Fruit fly (Drosophila melanogaster) whole organism, embryonic: ENCODE data around the gene CG42488.

Experiments
- CG10274 ChIP-seq: fragments of 200-800 bp; sonication (Bioruptor generic); optimal IDR thresholded peaks from 3 replicates; lab custom pipeline; 2017; ENCODE audit warnings: missing biosample characterization, mild to moderate bottlenecking, missing genetic modification characterization
- CG11695 ChIP-seq: fragments of 200-800 bp; sonication (Bioruptor generic); IDR thresholded peaks from 3 replicates; pipeline ENCODE4 v1.3.6; 2022; ENCODE audit warnings: missing biosample characterization, missing genetic modification characterization
- CG12219 ChIP-seq: fragments of 200-800 bp; sonication (Bioruptor generic); optimal IDR thresholded peaks from 3 replicates; lab custom pipeline; 2018; ENCODE audit warnings: missing biosample characterization, mild to moderate bottlenecking, missing genetic modification characterization
- CG12391 ChIP-seq: fragments of 200-800 bp; sonication (Bioruptor generic); optimal IDR thresholded peaks from 3 replicates; lab custom pipeline; 2018; ENCODE audit warnings: missing biosample characterization, mild to moderate bottlenecking, missing genetic modification characterization, moderate library complexity
- CG13775 ChIP-seq: fragments of 200-800 bp; sonication (Bioruptor generic); optimal IDR thresholded peaks from 3 replicates; lab custom pipeline; 2017; ENCODE audit warnings: missing biosample characterization, mild to moderate bottlenecking, missing genetic modification characterization
- CG14050 ChIP-seq: fragments of 200-800 bp; sonication (Bioruptor generic); IDR thresholded peaks from 3 replicates; pipeline ENCODE4 v1.3.6; 2022; ENCODE audit warnings: missing biosample characterization, missing genetic modification characterization
- CG14710 ChIP-seq: fragments of 200-800 bp; sonication (Bioruptor generic); optimal IDR thresholded peaks from 3 replicates; lab custom pipeline; 2019; ENCODE audit warnings: missing biosample characterization, mild to moderate bottlenecking, missing genetic modification characterization, moderate library complexity
- CG16815 ChIP-seq: fragments of 200-800 bp; sonication (Bioruptor generic); optimal IDR thresholded peaks from 3 replicates; lab custom pipeline; 2017; ENCODE audit warnings: missing biosample characterization, mild to moderate bottlenecking, missing genetic modification characterization
- CG17359 ChIP-seq: fragments of 200-800 bp; sonication (Bioruptor generic); optimal IDR thresholded peaks from 3 replicates; lab custom pipeline; 2018; ENCODE audit warnings: missing biosample characterization, mild to moderate bottlenecking, missing genetic modification characterization, moderate library complexity
- CG42726 ChIP-seq: fragments of 200-800 bp; sonication (Bioruptor generic); IDR thresholded peaks from 2 replicates; pipeline ENCODE4 v1.3.6; 2022; ENCODE audit warnings: missing biosample characterization, missing genetic modification characterization; ENCODE audit not compliant: partially characterized antibody
- CG7372 ChIP-seq: fragments of 200-800 bp; sonication (Bioruptor generic); IDR thresholded peaks from 2 replicates; pipeline ENCODE4 v1.3.6; 2022; ENCODE audit warnings: missing biosample characterization, missing genetic modification characterization
- CG7928 ChIP-seq: fragments of 200-800 bp; sonication (Bioruptor generic); optimal IDR thresholded peaks from 2 replicates; lab custom pipeline; 2017; ENCODE audit warnings: missing biosample characterization, mild to moderate bottlenecking, missing genetic modification characterization
- CG8281 ChIP-seq: fragments of 200-800 bp; sonication (Bioruptor generic); optimal IDR thresholded peaks from 2 replicates; lab custom pipeline; 2018; ENCODE audit warnings: missing biosample characterization, mild to moderate bottlenecking, missing genetic modification characterization, moderate library complexity
- CG9609 ChIP-seq: fragments of 200-800 bp; sonication (Bioruptor generic); optimal IDR thresholded peaks from 3 replicates; lab custom pipeline; 2016; ENCODE audit warnings: missing biosample characterization, missing genetic modification characterization
- Chrac-16 ChIP-seq: fragments of 200-800 bp; sonication (Bioruptor generic); optimal IDR thresholded peaks from 3 replicates; lab custom pipeline; 2016; ENCODE audit warnings: missing biosample characterization, missing genetic modification characterization
- E2f1 ChIP-seq: fragments of 200-800 bp; sonication (Bioruptor generic); IDR thresholded peaks from 2 replicates; pipeline ENCODE4 v1.3.6; 2022; ENCODE audit warnings: missing biosample characterization, missing genetic modification characterization
- Eip74EF ChIP-seq, 2 experiments: fragments of 200-800 bp in 1 of 2; fragments of >200 bp in 1 of 2; sonication (Bioruptor generic) in 1 of 2; optimal IDR thresholded peaks; 2 replicates each; lab custom pipeline; 2017 to 2019; ENCODE audit warnings: missing biosample characterization in 2 of 2, missing genetic modification characterization in 2 of 2, mild to moderate bottlenecking in 1 of 2, moderate library complexity in 1 of 2
- Elba2 ChIP-seq: fragments of 200-800 bp; sonication (Bioruptor generic); optimal IDR thresholded peaks from 3 replicates; lab custom pipeline; 2016; ENCODE audit warnings: missing biosample characterization, missing genetic modification characterization
- Hey ChIP-seq: fragments of 200-800 bp; sonication (Bioruptor generic); optimal IDR thresholded peaks from 3 replicates; lab custom pipeline; 2018; ENCODE audit warnings: missing biosample characterization, mild to moderate bottlenecking, missing genetic modification characterization
- Hr39 ChIP-seq: fragments of >200 bp; optimal IDR thresholded peaks from 2 replicates; lab custom pipeline; 2017
- Lhr ChIP-seq: fragments of 200-800 bp; sonication (Bioruptor generic); optimal IDR thresholded peaks from 3 replicates; lab custom pipeline; 2017; ENCODE audit warnings: mild to moderate bottlenecking, missing biosample characterization, missing genetic modification reagents, missing genetic modification characterization
- Mad ChIP-seq: fragments of 200-800 bp; sonication (Bioruptor generic); optimal IDR thresholded peaks from 2 replicates; lab custom pipeline; 2016; ENCODE audit warnings: missing biosample characterization, missing genetic modification characterization
- Mes4 ChIP-seq: fragments of 200-800 bp; sonication (Bioruptor generic); optimal IDR thresholded peaks from 2 replicates; lab custom pipeline; 2016; ENCODE audit warnings: missing biosample characterization, missing genetic modification characterization
- NC2α ChIP-seq: fragments of 200-800 bp; sonication (Bioruptor generic); optimal IDR thresholded peaks from 2 replicates; lab custom pipeline; 2016; ENCODE audit warnings: missing biosample characterization, missing genetic modification characterization
- Nf-YC ChIP-seq: fragments of 200-800 bp; optimal IDR thresholded peaks from 3 replicates; lab custom pipeline; 2019; ENCODE audit warnings: missing biosample characterization, mild to moderate bottlenecking, missing genetic modification characterization, moderate library complexity
- Oaz ChIP-seq: fragments of 200-800 bp; sonication (Bioruptor generic); IDR thresholded peaks from 2 replicates; pipeline ENCODE4 v1.3.6; 2022; ENCODE audit warnings: missing biosample characterization, missing genetic modification characterization
- Spps ChIP-seq: fragments of 200-800 bp; sonication (Bioruptor generic); optimal IDR thresholded peaks from 2 replicates; lab custom pipeline; 2018; ENCODE audit warnings: missing biosample characterization, mild to moderate bottlenecking, missing genetic modification characterization
- Sry-β ChIP-seq: fragments of 200-800 bp; sonication (Bioruptor generic); optimal IDR thresholded peaks from 2 replicates; lab custom pipeline; 2018; ENCODE audit warnings: missing biosample characterization, mild to moderate bottlenecking, missing genetic modification characterization, moderate library complexity
- Ssrp ChIP-seq: fragments of 200-800 bp; sonication (Bioruptor generic); optimal IDR thresholded peaks from 2 replicates; lab custom pipeline; 2018; ENCODE audit warnings: missing biosample characterization, mild to moderate bottlenecking, missing genetic modification characterization, moderate library complexity
- ac ChIP-seq: fragments of 200-800 bp; sonication (Bioruptor generic); optimal IDR thresholded peaks from 3 replicates; lab custom pipeline; 2017; ENCODE audit warnings: missing biosample characterization, mild to moderate bottlenecking, missing genetic modification characterization
- cas ChIP-seq: fragments of 200-800 bp; sonication (Bioruptor generic); IDR thresholded peaks from 2 replicates; pipeline ENCODE4 v1.3.6; 2022; ENCODE audit warnings: missing biosample characterization, missing genetic modification characterization
- crc ChIP-seq: fragments of 200-800 bp; sonication (Bioruptor generic); optimal IDR thresholded peaks from 2 replicates; lab custom pipeline; 2016; ENCODE audit warnings: missing biosample characterization, missing genetic modification characterization
- dysf ChIP-seq: fragments of 200-800 bp; sonication (Bioruptor generic); IDR thresholded peaks from 3 replicates; pipeline ENCODE4 v1.3.6; 2022; ENCODE audit warnings: missing biosample characterization, missing genetic modification characterization
- fd96Cb ChIP-seq: fragments of 200-800 bp; sonication (Bioruptor generic); optimal IDR thresholded peaks from 2 replicates; lab custom pipeline; 2018; ENCODE audit warnings: missing biosample characterization, mild to moderate bottlenecking, missing genetic modification characterization, moderate library complexity
- gfzf ChIP-seq: fragments of 200-800 bp; sonication (Bioruptor generic); optimal IDR thresholded peaks from 2 replicates; lab custom pipeline; 2016; ENCODE audit warnings: missing biosample characterization, mild to moderate bottlenecking, missing genetic modification characterization, moderate library complexity
- inv ChIP-seq: fragments of 200-800 bp; sonication (Bioruptor generic); IDR thresholded peaks from 2 replicates; pipeline ENCODE4 v1.3.6; 2022; ENCODE audit warnings: missing biosample characterization, missing genetic modification characterization; ENCODE audit not compliant: partially characterized antibody
- jing ChIP-seq: fragments of 200-800 bp; sonication (Bioruptor generic); optimal IDR thresholded peaks from 2 replicates; lab custom pipeline; 2018; ENCODE audit warnings: missing biosample characterization, mild to moderate bottlenecking, missing genetic modification characterization
- kah ChIP-seq: fragments of 200-800 bp; sonication (Bioruptor generic); optimal IDR thresholded peaks from 2 replicates; lab custom pipeline; 2018; ENCODE audit warnings: missing biosample characterization, mild to moderate bottlenecking, missing genetic modification characterization
- ken ChIP-seq: fragments of 200-800 bp; sonication (Bioruptor generic); IDR thresholded peaks from 3 replicates; pipeline ENCODE4 v1.3.6; 2022; ENCODE audit warnings: missing biosample characterization, missing genetic modification characterization
- pfk ChIP-seq: fragments of 200-800 bp; sonication (Bioruptor generic); optimal IDR thresholded peaks from 2 replicates; lab custom pipeline; 2018; ENCODE audit warnings: missing biosample characterization, mild to moderate bottlenecking, missing genetic modification characterization, moderate library complexity
- pho ChIP-seq: fragments of 200-800 bp; sonication (Bioruptor generic); optimal IDR thresholded peaks from 2 replicates; lab custom pipeline; 2016; ENCODE audit warnings: missing biosample characterization, missing genetic modification characterization
- pita ChIP-seq: fragments of 200-800 bp; sonication (Bioruptor generic); optimal IDR thresholded peaks from 2 replicates; lab custom pipeline; 2017; ENCODE audit warnings: missing biosample characterization, mild to moderate bottlenecking, missing genetic modification characterization
- sens ChIP-seq: fragments of 200-800 bp; sonication (Bioruptor generic); peaks from one replicate; lab custom pipeline; 2016; ENCODE audit warnings: missing biosample characterization, missing genetic modification characterization
- shn ChIP-seq: fragments of 200-800 bp; sonication (Bioruptor generic); optimal IDR thresholded peaks from 3 replicates; lab custom pipeline; 2016; ENCODE audit warnings: missing biosample characterization, missing genetic modification characterization
- sob ChIP-seq: fragments of 200-800 bp; sonication (Bioruptor generic); IDR thresholded peaks from 2 replicates; pipeline ENCODE4 v1.3.6; 2022; ENCODE audit warnings: missing biosample characterization, missing genetic modification characterization
- tio ChIP-seq: fragments of 200-800 bp; sonication (Bioruptor generic); optimal IDR thresholded peaks from 2 replicates; lab custom pipeline; 2017; ENCODE audit warnings: missing biosample characterization, missing genetic modification characterization, inconsistent platforms
- wdn ChIP-seq: fragments of 200-800 bp; sonication (Bioruptor generic); IDR thresholded peaks from 2 replicates; pipeline ENCODE4 v1.3.6; 2022; ENCODE audit warnings: missing biosample characterization, missing genetic modification characterization
- z ChIP-seq: fragments of 200-800 bp; sonication (Bioruptor generic); IDR thresholded peaks from 3 replicates; pipeline ENCODE4 v1.3.6; 2022; ENCODE audit warnings: missing biosample characterization, missing genetic modification characterization
- zen ChIP-seq: fragments of 200-800 bp; sonication (Bioruptor generic); optimal IDR thresholded peaks from 3 replicates; lab custom pipeline; 2018; ENCODE audit warnings: missing biosample characterization, mild to moderate bottlenecking, missing genetic modification characterization, moderate library complexity
- zf30C ChIP-seq: fragments of 200-800 bp; sonication (Bioruptor generic); optimal IDR thresholded peaks from 3 replicates; lab custom pipeline; 2018; ENCODE audit warnings: missing biosample characterization, mild to moderate bottlenecking, missing genetic modification characterization
- zfh1 ChIP-seq: fragments of 200-800 bp; sonication (Bioruptor generic); IDR thresholded peaks from 3 replicates; pipeline ENCODE4 v1.3.6; 2022; ENCODE audit warnings: missing biosample characterization, missing genetic modification characterization

The CG42488 gene

dm6 chr3R:25489116-25489515 is 6.2 kb downstream of the CG42488 start (continued):
- TF ChIP-seq CG10274 (GFP tag; lab: Kevin White, UChicago) (no peak), CG13775 (GFP tag; lab: Kevin White, UChicago) (peak; percentile 39), sob (GFP tag; lab: Robert Waterston, UW) (peak; percentile 71), cas (GFP tag; lab: Robert Waterston, UW) (no peak), CG12219 (GFP tag; lab: Kevin White, UChicago) (no peak), fd96Cb (peak; percentile 43), inv (no peak), pho (no peak), Mad (GFP tag; lab: Kevin White, UChicago) (no peak), Mes4 (GFP tag; lab: Kevin White, UChicago) (no peak), jing (GFP tag; lab: Kevin White, UChicago) (no peak), kah (GFP tag; lab: Kevin White, UChicago) (peak; percentile 19), zen (tag; lab: Kevin White, UChicago) (peak; percentile 19), CG7372 (0 out of 2 replicates have a peak, but pooled peaks have one; percentile 9), Elba2 (no peak), Spps (tag; lab: Kevin White, UChicago) (peak; percentile 54), CG17359 (tag; lab: Kevin White, UChicago) (peak; percentile 76), shn (GFP tag; lab: Kevin White, UChicago) (no peak), E2f1 (GFP tag; lab: Robert Waterston, UW) (peak; percentile 45; the same call in 1 of the 2 replicates), CG7928 (GFP tag; lab: Kevin White, UChicago) (no peak), CG14710 (peak; percentile 69), CG42726 (GFP tag; lab: Robert Waterston, UW) (no peak), Eip74EF (GFP tag; optimal IDR thresholded peaks at IDR 0.05; lab: Kevin White, UChicago) (peak in 1 of 2 experiments; percentile 51), CG11695 (GFP tag; lab: Robert Waterston, UW) (peak; percentile 78; the same call in 2 of the 3 replicates), pfk (GFP tag; lab: Kevin White, UChicago) (no peak), Nf-YC (peak; percentile 39), Hr39 (lab: Kevin White, UChicago) (no peak), CG8281 (tag; lab: Kevin White, UChicago) (peak; percentile 6), zfh1 (GFP tag; lab: Robert Waterston, UW) (peak; percentile 44; the same call in 1 of the 3 replicates), gfzf (GFP tag; lab: Kevin White, UChicago) (no peak), sens (no peak), Chrac-16 (GFP tag; lab: Kevin White, UChicago) (peak; percentile 34), z (0 out of 3 replicates have a peak, but pooled peaks have one; percentile 40), Hey (tag; lab: Kevin White, UChicago) (no peak), zf30C (GFP tag; lab: Kevin White, UChicago) (peak; percentile 62), Lhr (GFP tag; lab: Kevin White, UChicago) (no peak), wdn (GFP tag; lab: Robert Waterston, UW) (no peak; the same call in 1 of the 2 replicates), pita (no peak), ken (GFP tag; lab: Robert Waterston, UW) (0 out of 3 replicates have a peak, but pooled peaks have one; percentile 31), ac (GFP tag; lab: Kevin White, UChicago) (no peak), Oaz (GFP tag; lab: Robert Waterston, UW) (no peak), tio (GFP tag; lab: Kevin White, UChicago) (no peak), CG12391 (tag; lab: Kevin White, UChicago) (peak; percentile 58), CG14050 (peak; percentile 46; the same call in 2 of the 3 replicates), Sry-β (GFP tag; lab: Kevin White, UChicago) (no peak), Ssrp (tag; lab: Kevin White, UChicago) (peak; percentile 61), CG9609 (GFP tag; lab: Kevin White, UChicago) (no peak), crc (GFP tag; lab: Kevin White, UChicago) (no peak), CG16815 (GFP tag; lab: Kevin White, UChicago) (no peak), dysf (GFP tag; lab: Robert Waterston, UW) (peak; percentile 57; the same call in 2 of the 3 replicates), NC2α (no peak)
